Fruit fly (Drosophila melanogaster) whole organism, adult: Measurements from ENCODE around the gene CG31792.

Experiments used
- CG11617 ChIP-seq: fragments of 200-800 bp; sonication (Bioruptor generic); optimal IDR thresholded peaks from 2 replicates; lab custom pipeline; 2017; ENCODE audit warnings: mild to moderate bottlenecking, missing biosample characterization, missing genetic modification reagents, missing genetic modification characterization
- Mnt ChIP-seq: fragments of 200-800 bp; sonication (Bioruptor generic); optimal IDR thresholded peaks from 2 replicates; lab custom pipeline; 2016; ENCODE audit warnings: missing biosample characterization, mild to moderate bottlenecking, missing genetic modification characterization
- kay ChIP-seq: fragments of 200-800 bp; sonication (Bioruptor generic); peaks from one replicate; lab custom pipeline; 2016; ENCODE audit warnings: missing biosample characterization, missing genetic modification characterization, borderline replicate concordance

- no peak for TF ChIP-seq kay (GFP tag; lab: Kevin White, UChicago)
- no peak for TF ChIP-seq CG11617 (GFP tag; lab: Kevin White, UChicago)
- TF ChIP-seq Mnt (GFP tag; lab: Kevin White, UChicago) = no peak
Measured at dm6 chr2L:18981484-18981883, 15.8 kb upstream of the CG31792 start.
